Worm (Caenorhabditis elegans): ENCODE data around the gene K09E2.1.

Gene K09E2.1

DNA sequence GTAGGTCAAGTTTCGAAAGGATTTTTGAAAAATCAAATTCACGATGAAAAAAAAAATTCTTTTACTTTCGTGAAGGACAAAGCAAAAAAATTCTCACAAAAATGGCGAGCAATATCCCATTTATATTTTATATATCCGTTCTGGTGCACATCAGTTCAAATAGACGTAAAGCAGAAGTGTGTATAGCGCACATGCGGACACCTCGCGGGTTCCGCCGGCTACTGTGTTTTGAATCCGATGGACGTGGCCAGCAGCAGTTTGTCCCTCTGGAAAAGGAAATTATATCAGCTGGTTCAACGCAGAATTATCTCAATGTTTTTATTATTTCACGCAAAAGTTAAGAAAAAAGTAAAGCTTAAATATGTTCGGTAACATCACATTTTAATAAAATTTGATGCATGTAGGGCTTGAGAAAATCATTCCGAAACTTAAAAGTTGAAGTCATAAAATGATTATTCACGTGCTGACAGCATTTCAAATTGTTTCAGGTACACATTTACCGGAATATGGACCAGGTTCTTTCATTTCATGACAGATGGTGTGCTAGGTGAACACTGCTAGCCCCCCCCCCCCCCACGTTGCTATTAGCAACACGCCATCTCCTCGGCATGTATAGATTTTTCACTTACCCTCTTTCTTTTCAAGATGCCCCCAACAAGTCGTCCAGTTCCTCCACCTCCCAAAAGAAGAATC is 22.1 kb downstream of the K09E2.1 start, which contains the start of gene jbts-14:
Gene jbts-14, plus strand, starts transcription at position 643 of the 693 bp plus-strand sequence.
- TF ChIP-seq snpc-1.1 (tag; optimal IDR thresholded peaks at IDR 0.05; ENCODE audit: insufficient read depth) (peak; percentile 86), tlf-1 (GFP tag; optimal IDR thresholded peaks at IDR 0.05) (no peak), F52B5.7 (tag; optimal IDR thresholded peaks at IDR 0.05) (no peak), snpc-3.4 (tag; optimal IDR thresholded peaks at IDR 0.05) (peak; percentile 30), B0019.2 (GFP tag; conservative IDR thresholded peaks at IDR 0.05) (no peak), snpc-4 (GFP tag; optimal IDR thresholded peaks at IDR 0.05) (peak; percentile 63), snpc-4 (tag; optimal IDR thresholded peaks at IDR 0.05) (peak in 2 of 4 experiments; percentile 80 to 90)

- TF ChIP-seq tbp1 (GFP tag; optimal IDR thresholded peaks at IDR 0.05) (no peak), ekl-4 (GFP tag; IDR thresholded peaks at IDR 0.05) (no peak), zfh-2 (GFP tag; conservative IDR thresholded peaks at IDR 0.05) (no peak)
These were observed 23.1 kb downstream of the K09E2.1 start for ce11 chrX:8704830-8705229.

ce11 chrX:8708053-8708452 is 26.4 kb downstream of the K09E2.1 start, which contains the start of gene F53A9.3:
Gene F53A9.3, plus strand, starts transcription at chrX:8708353.
- no peak for TF ChIP-seq cebp-1 (GFP tag; IDR thresholded peaks at IDR 0.05)
- no peak for TF ChIP-seq cebp-1 (tag; optimal IDR thresholded peaks at IDR 0.05)

- no peak for TF ChIP-seq tbx-9 (tag; optimal IDR thresholded peaks at IDR 0.05; ENCODE audit: borderline replicate concordance)
- no peak for TF ChIP-seq dox-1 (GFP tag; IDR thresholded peaks at IDR 0.05)
- no peak for TF ChIP-seq lag-1 (GFP tag; IDR thresholded peaks at IDR 0.05)
- no peak for TF ChIP-seq somi-1 (GFP tag; optimal IDR thresholded peaks at IDR 0.05)
- no peak for TF ChIP-seq nhr-27 (tag; optimal IDR thresholded peaks at IDR 0.05)
- TF ChIP-seq hsf-1 (GFP tag; IDR thresholded peaks at IDR 0.05): no peak
- no peak for TF ChIP-seq let-526 (GFP tag; IDR thresholded peaks at IDR 0.05)
- no peak for TF ChIP-seq egrh-3 (GFP tag; IDR thresholded peaks at IDR 0.05)
- TF ChIP-seq bed-2 (GFP tag; IDR thresholded peaks at IDR 0.05): no peak
These were observed 27.7 kb downstream of the K09E2.1 start, which contains the start of gene kreg-1 for ce11 chrX:8709424-8709823. Gene kreg-1, plus strand, starts transcription at chrX:8709764.

- TF ChIP-seq lin-26 (GFP tag; IDR thresholded peaks at IDR 0.05): no peak
- no peak for TF ChIP-seq Y95B8A.8 (GFP tag; IDR thresholded peaks at IDR 0.05)
- no peak for TF ChIP-seq unc-130 (GFP tag; optimal IDR thresholded peaks at IDR 0.05)
- no peak for TF ChIP-seq mes-4 (tag; optimal IDR thresholded peaks at IDR 0.05)
- TF ChIP-seq let-607 (tag; optimal IDR thresholded peaks at IDR 0.05): no peak
- TF ChIP-seq F57A8.1 (GFP tag; optimal IDR thresholded peaks at IDR 0.05): no peak
- TF ChIP-seq unc-62 (GFP tag; optimal IDR thresholded peaks at IDR 0.05): peak; percentile 72
- no peak for TF ChIP-seq ceh-27 (GFP tag; optimal IDR thresholded peaks at IDR 0.05)
These were observed 29.5 kb downstream of the K09E2.1 start, which contains the start of gene F53A9.1 for ce11 chrX:8711141-8711645. Gene F53A9.1, plus strand, starts transcription at chrX:8711595.

- TF ChIP-seq sdz-38 (tag; optimal IDR thresholded peaks at IDR 0.05) (no peak), unc-62 (GFP tag; optimal IDR thresholded peaks at IDR 0.05) (peak; percentile 11), cebp-1 (GFP tag; IDR thresholded peaks at IDR 0.05) (no peak), cebp-1 (tag; optimal IDR thresholded peaks at IDR 0.05) (peak; percentile 25), nfyb-1 (GFP tag; IDR thresholded peaks at IDR 0.05) (no peak), nhr-80 (tag; optimal IDR thresholded peaks at IDR 0.05) (peak; percentile 72)
These were observed 31.0 kb downstream of the K09E2.1 start for ce11 chrX:8712662-8713061.

All from whole organism, young adult.